Fruit fly (Drosophila melanogaster): Measurements from ENCODE around the gene CG32365.

Gene CG32365

dm6 chr3L:7859802-7860201, 9.0 kb upstream of the CG32365 start (continued):
- TF ChIP-seq Hey (tag; optimal IDR thresholded peaks at IDR 0.05) = peak; percentile 21
- TF ChIP-seq sens (GFP tag) = no peak
- no peak for TF ChIP-seq pan (optimal IDR thresholded peaks at IDR 0.05)
- no peak for TF ChIP-seq pan (GFP tag; optimal IDR thresholded peaks at IDR 0.05 in 1 of 2, IDR thresholded peaks at IDR 0.05 in 1 of 2)
- no peak for TF ChIP-seq CG10959 (GFP tag; IDR thresholded peaks at IDR 0.05)
- no peak for TF ChIP-seq gcm2 (GFP tag; optimal IDR thresholded peaks at IDR 0.05)
- no peak for TF ChIP-seq tgo (GFP tag; IDR thresholded peaks at IDR 0.05)
- no peak for TF ChIP-seq CG8924 (tag; optimal IDR thresholded peaks at IDR 0.05)
- TF ChIP-seq CG12104 (GFP tag; optimal IDR thresholded peaks at IDR 0.05) = no peak
- no peak for TF ChIP-seq Taf1 (GFP tag; IDR thresholded peaks at IDR 0.05)
- TF ChIP-seq kay (GFP tag; optimal IDR thresholded peaks at IDR 0.05) = no peak
- TF ChIP-seq Usf (GFP tag; optimal IDR thresholded peaks at IDR 0.05) = no peak
- TF ChIP-seq pzg (GFP tag; optimal IDR thresholded peaks at IDR 0.05) = no peak
- TF ChIP-seq dati (GFP tag; IDR thresholded peaks at IDR 0.05) = no peak
- no peak for TF ChIP-seq Hsf (GFP tag; optimal IDR thresholded peaks at IDR 0.05)
- peak; percentile 29 for TF ChIP-seq Deaf1 (tag; optimal IDR thresholded peaks at IDR 0.05)
- no peak for TF ChIP-seq toy (GFP tag; IDR thresholded peaks at IDR 0.05)
- no peak for TF ChIP-seq NFAT (GFP tag; IDR thresholded peaks at IDR 0.05)
- TF ChIP-seq Vsx1 (GFP tag; optimal IDR thresholded peaks at IDR 0.05) = peak; percentile 37
- TF ChIP-seq ssp (GFP tag; IDR thresholded peaks at IDR 0.05) = no peak
- TF ChIP-seq CG14014 (GFP tag; IDR thresholded peaks at IDR 0.05) = no peak
- TF ChIP-seq knrl (GFP tag; IDR thresholded peaks at IDR 0.05; ENCODE audit: partially characterized antibody) = no peak
- no peak for TF ChIP-seq tap (tag; optimal IDR thresholded peaks at IDR 0.05)
- no peak for TF ChIP-seq sna (GFP tag; IDR thresholded peaks at IDR 0.05; ENCODE audit: partially characterized antibody)
- no peak for TF ChIP-seq br (optimal IDR thresholded peaks at IDR 0.05)
- no peak for TF ChIP-seq stwl (tag; optimal IDR thresholded peaks at IDR 0.05)
- no peak for TF ChIP-seq CG15073 (GFP tag; optimal IDR thresholded peaks at IDR 0.05)
- no peak; the same call in 1 of the 2 replicates for TF ChIP-seq CG31441 (GFP tag; IDR thresholded peaks at IDR 0.05)
- TF ChIP-seq CG12299 (tag; optimal IDR thresholded peaks at IDR 0.05) = no peak
- no peak for TF ChIP-seq hbn (GFP tag; IDR thresholded peaks at IDR 0.05; ENCODE audit: partially characterized antibody)
- TF ChIP-seq CG6813 (GFP tag; optimal IDR thresholded peaks at IDR 0.05) = peak; percentile 63
- TF ChIP-seq H15 (GFP tag; IDR thresholded peaks at IDR 0.05) = no peak
- no peak for TF ChIP-seq CG31224 (GFP tag; IDR thresholded peaks at IDR 0.05)
- peak; percentile 28 for TF ChIP-seq ewg (GFP tag; optimal IDR thresholded peaks at IDR 0.05)
- TF ChIP-seq CG1603 (tag; optimal IDR thresholded peaks at IDR 0.05) = no peak
- TF ChIP-seq CG4360 (GFP tag; IDR thresholded peaks at IDR 0.05) = peak; percentile 66
- no peak for TF ChIP-seq CG12155 (GFP tag; optimal IDR thresholded peaks at IDR 0.05)
- no peak for TF ChIP-seq Doc3 (GFP tag; IDR thresholded peaks at IDR 0.05; ENCODE audit: partially characterized antibody)
- TF ChIP-seq CG12769 (tag; optimal IDR thresholded peaks at IDR 0.05) = no peak
- TF ChIP-seq Atf3 (GFP tag; optimal IDR thresholded peaks at IDR 0.05) = no peak
- no peak for TF ChIP-seq CG17361 (GFP tag; IDR thresholded peaks at IDR 0.05)
- TF ChIP-seq btn (GFP tag; optimal IDR thresholded peaks at IDR 0.05) = no peak
- TF ChIP-seq so (GFP tag; IDR thresholded peaks at IDR 0.05) = peak; percentile 60; the same call in 1 of the 3 replicates
- no peak for TF ChIP-seq trh (GFP tag; optimal IDR thresholded peaks at IDR 0.05)
- no peak for TF ChIP-seq CG17186 (GFP tag; optimal IDR thresholded peaks at IDR 0.05)
- TF ChIP-seq CG10654 (GFP tag; optimal IDR thresholded peaks at IDR 0.05) = no peak
- no peak for TF ChIP-seq MESR4 (GFP tag; optimal IDR thresholded peaks at IDR 0.05)
- no peak for TF ChIP-seq CG4282 (GFP tag; optimal IDR thresholded peaks at IDR 0.05)
- TF ChIP-seq NC2α (GFP tag; optimal IDR thresholded peaks at IDR 0.05) = no peak
- TF ChIP-seq hth (optimal IDR thresholded peaks at IDR 0.05) = no peak
- peak; percentile 8 for TF ChIP-seq CG13424 (tag; optimal IDR thresholded peaks at IDR 0.05)
- TF ChIP-seq Abd-B (GFP tag; optimal IDR thresholded peaks at IDR 0.05) = no peak
- TF ChIP-seq CG2120 (GFP tag; optimal IDR thresholded peaks at IDR 0.05) = no peak
- no peak for TF ChIP-seq CG31388 (GFP tag; optimal IDR thresholded peaks at IDR 0.05)

Data from whole organism, embryonic.